Worm (Caenorhabditis elegans): Measurements from ENCODE around the gene mlcd-1.

The mlcd-1 gene

DNA sequence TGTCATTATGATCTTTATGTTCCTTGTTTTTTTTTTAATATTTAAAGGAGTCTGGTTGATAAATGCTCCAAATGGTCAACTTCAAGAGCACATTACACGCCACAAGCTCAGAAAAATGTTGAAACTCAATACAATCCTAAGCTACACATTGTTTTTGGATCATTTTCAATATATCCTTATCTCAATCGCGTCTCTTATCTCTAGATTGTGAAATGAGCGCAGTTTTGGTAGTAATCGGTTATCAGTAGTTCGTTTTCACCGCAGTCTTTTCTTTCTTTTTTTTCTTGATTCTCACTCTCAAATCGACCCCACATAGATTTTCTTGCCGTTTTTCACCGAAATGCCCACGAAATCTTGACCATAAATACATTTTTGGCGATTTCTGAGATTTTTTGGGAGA is 15.1 kb downstream of the mlcd-1 start:
- peak; percentile 4 for TF ChIP-seq nhr-28 (tag; optimal IDR thresholded peaks at IDR 0.05)
- peak; percentile 33 for TF ChIP-seq aha-1 (tag)
- TF ChIP-seq ceh-32 (tag; optimal IDR thresholded peaks at IDR 0.05; ENCODE audit: poor library complexity) = no peak
- TF ChIP-seq dve-1 (tag; optimal IDR thresholded peaks at IDR 0.05; ENCODE audit: insufficient read depth) = peak; percentile 6
- no peak for TF ChIP-seq ceh-44 (GFP tag; IDR thresholded peaks at IDR 0.05)
- peak; percentile 38 for TF ChIP-seq pqm-1 (tag; optimal IDR thresholded peaks at IDR 0.05)

DNA sequence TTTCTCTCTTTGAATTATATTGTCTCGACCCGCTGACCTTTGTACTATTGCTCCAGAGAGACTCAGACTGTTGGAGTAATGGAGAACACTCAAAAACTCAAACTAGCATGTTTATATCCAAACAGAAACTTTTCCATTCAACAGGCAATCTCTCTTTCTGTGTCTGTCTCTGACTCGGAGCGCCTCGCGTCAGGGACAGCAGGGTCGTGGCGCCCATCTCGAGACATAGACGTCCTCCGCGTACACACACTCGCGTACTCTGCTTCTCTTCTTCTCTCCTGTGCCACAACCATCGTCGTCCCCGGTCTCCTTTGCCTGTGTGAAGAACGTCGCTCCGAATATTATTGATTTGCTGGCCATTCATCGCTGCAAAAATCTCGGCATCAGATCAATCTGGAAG is 16.0 kb downstream of the mlcd-1 start:
- TF ChIP-seq ctbp-1 (GFP tag; IDR thresholded peaks at IDR 0.05) (peak; percentile 65; the same call in 1 of the 2 replicates), dpl-1 (GFP tag; optimal IDR thresholded peaks at IDR 0.05) (peak; percentile 46), daf-8 (GFP tag; IDR thresholded peaks at IDR 0.05) (no peak), hif-1 (tag; optimal IDR thresholded peaks at IDR 0.05) (peak in 1 of 2 experiments; percentile 66), snpc-4 (tag; optimal IDR thresholded peaks at IDR 0.05) (no peak), lin-1 (GFP tag; IDR thresholded peaks at IDR 0.05) (peak; percentile 30; the same call in 1 of the 2 replicates), unc-39 (tag; optimal IDR thresholded peaks at IDR 0.05) (no peak), nhr-102 (tag; optimal IDR thresholded peaks at IDR 0.05) (no peak), fkh-10 (GFP tag; optimal IDR thresholded peaks at IDR 0.05) (peak; percentile 31), mdl-1 (tag; optimal IDR thresholded peaks at IDR 0.05) (peak; percentile 30 to 84), pqm-1 (tag; optimal IDR thresholded peaks at IDR 0.05) (peak; percentile 71), dmd-8 (GFP tag; IDR thresholded peaks at IDR 0.05) (no peak), skn-1 (tag; optimal IDR thresholded peaks at IDR 0.05) (no peak), ces-1 (GFP tag; optimal IDR thresholded peaks at IDR 0.05) (no peak), aha-1 (tag) (peak; percentile 97), nhr-111 (GFP tag; optimal IDR thresholded peaks at IDR 0.05) (no peak), Y48G9A.11 (GFP tag; IDR thresholded peaks at IDR 0.05) (no peak), D1046.2 (GFP tag; IDR thresholded peaks at IDR 0.05) (no peak), egl-27 (tag; optimal IDR thresholded peaks at IDR 0.05) (no peak), F44E2.7 (GFP tag; IDR thresholded peaks at IDR 0.05) (no peak), unc-62 (GFP tag; optimal IDR thresholded peaks at IDR 0.05 in 1 of 2) (peak in 1 of 2 experiments; percentile 36), unc-62 (tag; optimal IDR thresholded peaks at IDR 0.05) (no peak), T20F7.1 (GFP tag; optimal IDR thresholded peaks at IDR 0.05) (peak; percentile 35), aly-2 (tag; optimal IDR thresholded peaks at IDR 0.05) (no peak), zfp-2 (tag; optimal IDR thresholded peaks at IDR 0.05) (no peak), gei-8 (GFP tag; optimal IDR thresholded peaks at IDR 0.05) (no peak), ZK337.2 (GFP tag; IDR thresholded peaks at IDR 0.05) (no peak), lin-15B (tag; optimal IDR thresholded peaks at IDR 0.05) (no peak), Y105C5A.15 (GFP tag; IDR thresholded peaks at IDR 0.05) (no peak), lin-29 (GFP tag; IDR thresholded peaks at IDR 0.05) (no peak), R02D3.7 (tag; optimal IDR thresholded peaks at IDR 0.05) (no peak), nhr-28 (tag; optimal IDR thresholded peaks at IDR 0.05) (peak; percentile 91), lsy-2 (tag; optimal IDR thresholded peaks at IDR 0.05) (peak; percentile 49 to 78), hmg-1.1 (GFP tag; IDR thresholded peaks at IDR 0.05) (peak; percentile 78), T26A8.4 (GFP tag; IDR thresholded peaks at IDR 0.05) (peak; percentile 24; the same call in 1 of the 2 replicates), ceh-20 (GFP tag; IDR thresholded peaks at IDR 0.05) (no peak), dmd-6 (GFP tag; IDR thresholded peaks at IDR 0.05) (peak; percentile 89), nhr-42 (GFP tag; IDR thresholded peaks at IDR 0.05) (no peak), vab-7 (GFP tag; IDR thresholded peaks at IDR 0.05) (0 out of 2 replicates have a peak, but pooled peaks have one; percentile 31), dmd-9 (GFP tag; IDR thresholded peaks at IDR 0.05) (no peak), nhr-237 (tag; optimal IDR thresholded peaks at IDR 0.05) (no peak), nhr-6 (tag; optimal IDR thresholded peaks at IDR 0.05) (peak; percentile 42), ztf-7 (tag; optimal IDR thresholded peaks at IDR 0.05) (no peak), ceh-32 (tag; optimal IDR thresholded peaks at IDR 0.05; ENCODE audit: poor library complexity) (no peak), F26F4.8 (GFP tag; conservative IDR thresholded peaks at IDR 0.05) (no peak), nhr-11 (tag; optimal IDR thresholded peaks at IDR 0.05) (peak; percentile 83), nhr-25 (tag; optimal IDR thresholded peaks at IDR 0.05; ENCODE audit: borderline replicate concordance, insufficient read depth) (peak; percentile 64), ZK546.5 (tag; optimal IDR thresholded peaks at IDR 0.05) (no peak)

Data from whole organism, L4 larva.